Worm (Caenorhabditis elegans) whole organism, L1 larva: ENCODE data around the gene T28A8.5.

Source experiments
- C04F5.9 ChIP-seq: sonication (generic microtip); optimal IDR thresholded peaks from 2 replicates; lab custom pipeline; 2016; ENCODE audit warnings: missing genetic modification characterization, missing compliant biosample characterization
- C16A3.4 ChIP-seq: fragments of 150-350 bp; optimal IDR thresholded peaks from 2 replicates; lab custom pipeline; 2014; ENCODE audit warnings: missing biosample characterization, missing genetic modification characterization
- alr-1 ChIP-seq: fragments of 200-800 bp; sonication (Bioruptor generic); optimal IDR thresholded peaks from 2 replicates; lab custom pipeline; 2018; ENCODE audit warnings: borderline replicate concordance, mild to moderate bottlenecking, missing genetic modification characterization, missing compliant biosample characterization
- aly-2 ChIP-seq: fragments of 150-350 bp; optimal IDR thresholded peaks from 2 replicates; lab custom pipeline; 2014; ENCODE audit warnings: missing biosample characterization, missing genetic modification characterization
- ama-1 ChIP-seq: fragments of 150-350 bp; optimal IDR thresholded peaks from 2 replicates; lab custom pipeline; 2014
- blmp-1 ChIP-seq: fragments of 150-350 bp; optimal IDR thresholded peaks from 2 replicates; lab custom pipeline; 2014; ENCODE audit warnings: missing biosample characterization, missing genetic modification characterization
- ceh-82 ChIP-seq, 3 experiments: fragments of 150-350 bp in 1 of 3; sonication (generic microtip) in 2 of 3; optimal IDR thresholded peaks; 2 replicates each; lab custom pipeline; 2014 to 2017; ENCODE audit warnings: missing biosample characterization in 3 of 3, missing genetic modification characterization in 3 of 3
- dpl-1 ChIP-seq, 3 experiments: fragments of 150-350 bp in 2 of 3; sonication (generic microtip) in 1 of 3; optimal IDR thresholded peaks; 2 replicates each; lab custom pipeline; 2014 to 2017; ENCODE audit warnings: missing biosample characterization in 3 of 3, missing genetic modification characterization in 3 of 3, missing genetic modification reagents in 3 of 3
- efl-1 ChIP-seq, 4 experiments: fragments of 150-350 bp; optimal IDR thresholded peaks in 3 of 4; peaks in 1 of 4; 1 replicate in 1 of 4; 2 replicates in 3 of 4; lab custom pipeline; 2014; ENCODE audit warnings: missing biosample characterization in 2 of 4, missing genetic modification characterization in 2 of 4, missing genetic modification reagents in 2 of 4
- efl-3 ChIP-seq: fragments of 200-800 bp; sonication (Bioruptor generic); optimal IDR thresholded peaks from 2 replicates; lab custom pipeline; 2018; ENCODE audit warnings: mild to moderate bottlenecking, missing genetic modification characterization, missing compliant biosample characterization
- egl-13 ChIP-seq: sonication (generic microtip); optimal IDR thresholded peaks from 2 replicates; lab custom pipeline; 2016; ENCODE audit warnings: missing genotype, missing genetic modification reagents, missing genetic modification characterization, missing compliant biosample characterization
- egl-27 ChIP-seq, 2 experiments: fragments of 150-350 bp in 1 of 2; sonication (generic microtip); optimal IDR thresholded peaks; 3 replicates each; lab custom pipeline; 2017 to 2018; ENCODE audit warnings: missing biosample characterization in 2 of 2, missing genetic modification characterization in 2 of 2, missing genetic modification reagents in 2 of 2
- elt-2 ChIP-seq: sonication (generic microtip); optimal IDR thresholded peaks from 2 replicates; lab custom pipeline; 2016; ENCODE audit warnings: missing genetic modification characterization, mild to moderate bottlenecking, inconsistent platforms, missing compliant biosample characterization, missing genetic modification reagents
- elt-3 ChIP-seq, 6 experiments: fragments of 150-350 bp in 1 of 6; sonication (generic microtip); optimal IDR thresholded peaks; 2 replicates each; lab custom pipeline; 2017 to 2018; ENCODE audit warnings: missing biosample characterization in 6 of 6, missing genetic modification characterization in 6 of 6, inconsistent platforms in 1 of 6
- ets-5 ChIP-seq: fragments of 200-800 bp; sonication (Bioruptor generic); IDR thresholded peaks from 2 replicates; pipeline ENCODE4 v1.3.6; 2022; ENCODE audit warnings: missing genetic modification characterization, missing compliant biosample characterization
- fkh-10 ChIP-seq: sonication (generic microtip); optimal IDR thresholded peaks from 2 replicates; lab custom pipeline; 2017; ENCODE audit warnings: missing biosample characterization, missing genetic modification reagents, missing genetic modification characterization
- fkh-4 ChIP-seq: sonication (generic microtip); optimal IDR thresholded peaks from 2 replicates; lab custom pipeline; 2016; ENCODE audit warnings: missing compliant biosample characterization, missing genetic modification characterization, borderline replicate concordance
- fos-1 ChIP-seq: fragments of 150-350 bp; optimal IDR thresholded peaks from 2 replicates; lab custom pipeline; 2014; ENCODE audit warnings: missing biosample characterization, missing genetic modification characterization
- hlh-17 ChIP-seq: fragments of 200-800 bp; sonication (Bioruptor generic); optimal IDR thresholded peaks from 2 replicates; lab custom pipeline; 2018; ENCODE audit warnings: missing genetic modification characterization, mild to moderate bottlenecking, missing compliant biosample characterization, moderate library complexity, borderline replicate concordance
- hlh-4 ChIP-seq: sonication (generic microtip); optimal IDR thresholded peaks from 2 replicates; lab custom pipeline; 2016; ENCODE audit warnings: mild to moderate bottlenecking, missing genetic modification characterization, missing compliant biosample characterization
- irx-1 ChIP-seq: sonication (generic microtip); optimal IDR thresholded peaks from 2 replicates; lab custom pipeline; 2016; ENCODE audit warnings: missing genetic modification characterization, missing compliant biosample characterization
- jun-1 ChIP-seq: fragments of 150-350 bp; optimal IDR thresholded peaks from 2 replicates; lab custom pipeline; 2014; ENCODE audit warnings: missing biosample characterization, missing genetic modification reagents, missing genetic modification characterization
- lin-13 ChIP-seq: fragments of 150-350 bp; optimal IDR thresholded peaks from 2 replicates; lab custom pipeline; 2014; ENCODE audit warnings: missing biosample characterization, missing genetic modification reagents, missing genetic modification characterization
- lin-14 ChIP-seq: fragments of 200-800 bp; sonication (Bioruptor generic); optimal IDR thresholded peaks from 2 replicates; lab custom pipeline; 2018; ENCODE audit warnings: mild to moderate bottlenecking, missing genetic modification characterization, moderate library complexity, missing compliant biosample characterization
- lin-15B ChIP-seq: fragments of 150-350 bp; sonication (generic microtip); optimal IDR thresholded peaks from 3 replicates; lab custom pipeline; 2014; ENCODE audit warnings: missing biosample characterization, missing genetic modification characterization
- lin-35 ChIP-seq, 2 experiments: fragments of 150-350 bp; optimal IDR thresholded peaks; 2 replicates each; lab custom pipeline; 2014; ENCODE audit warnings: missing biosample characterization in 2 of 2, missing genetic modification characterization in 2 of 2, missing genetic modification reagents in 2 of 2
- lir-3 ChIP-seq: sonication (generic microtip); optimal IDR thresholded peaks from 2 replicates; lab custom pipeline; 2016; ENCODE audit warnings: mild to moderate bottlenecking, missing genetic modification characterization, moderate library complexity, missing compliant biosample characterization; ENCODE audit not compliant: poor library complexity
- lsy-2 ChIP-seq, 2 experiments: fragments of 150-350 bp; optimal IDR thresholded peaks; 2 replicates each; lab custom pipeline; 2014; ENCODE audit warnings: missing biosample characterization in 2 of 2, missing genetic modification characterization in 2 of 2
- mdl-1 ChIP-seq, 2 experiments: fragments of 150-350 bp; optimal IDR thresholded peaks; 2 replicates each; lab custom pipeline; 2014 to 2017; ENCODE audit warnings: missing biosample characterization in 2 of 2, missing genetic modification characterization in 2 of 2, inconsistent platforms in 1 of 2
- mef-2 ChIP-seq: fragments of 150-350 bp; optimal IDR thresholded peaks from 2 replicates; lab custom pipeline; 2014; ENCODE audit warnings: missing biosample characterization, missing genetic modification characterization
- nhr-11 ChIP-seq: fragments of 150-350 bp; optimal IDR thresholded peaks from 2 replicates; lab custom pipeline; 2014; ENCODE audit warnings: missing biosample characterization, missing genetic modification characterization
- nhr-12 ChIP-seq: sonication (generic microtip); optimal IDR thresholded peaks from 2 replicates; lab custom pipeline; 2017; ENCODE audit warnings: missing biosample characterization, missing genetic modification characterization
- nhr-20 ChIP-seq: sonication (generic microtip); optimal IDR thresholded peaks from 2 replicates; lab custom pipeline; 2016; ENCODE audit warnings: mild to moderate bottlenecking, missing genetic modification characterization, missing compliant biosample characterization
- nhr-28 ChIP-seq: fragments of 150-350 bp; optimal IDR thresholded peaks from 2 replicates; lab custom pipeline; 2014; ENCODE audit warnings: missing biosample characterization, missing genetic modification characterization
- nhr-76 ChIP-seq: sonication (generic microtip); optimal IDR thresholded peaks from 2 replicates; lab custom pipeline; 2017; ENCODE audit warnings: missing biosample characterization, missing genetic modification characterization
- nhr-77 ChIP-seq: fragments of 150-350 bp; optimal IDR thresholded peaks from 2 replicates; lab custom pipeline; 2014; ENCODE audit warnings: missing biosample characterization, missing genetic modification characterization
- nhr-84 ChIP-seq: sonication (generic microtip); optimal IDR thresholded peaks from 2 replicates; lab custom pipeline; 2017; ENCODE audit warnings: missing biosample characterization, missing genetic modification characterization
- nhr-90 ChIP-seq: sonication (generic microtip); optimal IDR thresholded peaks from 2 replicates; lab custom pipeline; 2016; ENCODE audit warnings: mild to moderate bottlenecking, missing genetic modification characterization, missing compliant biosample characterization; ENCODE audit not compliant: poor library complexity
- pag-3 ChIP-seq: sonication (generic microtip); optimal IDR thresholded peaks from 2 replicates; lab custom pipeline; 2017; ENCODE audit warnings: missing genetic modification characterization, mild to moderate bottlenecking, missing compliant biosample characterization, antibody characterized with exemption, borderline replicate concordance; ENCODE audit not compliant: insufficient read depth
- pqm-1 ChIP-seq: sonication (generic microtip); optimal IDR thresholded peaks from 3 replicates; lab custom pipeline; 2017; ENCODE audit warnings: missing biosample characterization, missing genetic modification characterization
- rnt-1 ChIP-seq: sonication (generic microtip); optimal IDR thresholded peaks from 2 replicates; lab custom pipeline; 2016; ENCODE audit warnings: mild to moderate bottlenecking, missing genetic modification characterization, moderate library complexity, missing compliant biosample characterization
- skn-1 ChIP-seq: fragments of 150-350 bp; optimal IDR thresholded peaks from 2 replicates; lab custom pipeline; 2014; ENCODE audit warnings: missing biosample characterization, missing genetic modification characterization
- snpc-4 ChIP-seq: fragments of 150-350 bp; optimal IDR thresholded peaks from 2 replicates; lab custom pipeline; 2014; ENCODE audit warnings: missing biosample characterization, missing genetic modification characterization
- snu-23 ChIP-seq: sonication (generic microtip); optimal IDR thresholded peaks from 2 replicates; lab custom pipeline; 2016; ENCODE audit warnings: missing genetic modification characterization, missing compliant biosample characterization
- sptf-1 ChIP-seq: fragments of 150-350 bp; optimal IDR thresholded peaks from 2 replicates; lab custom pipeline; 2014; ENCODE audit warnings: missing biosample characterization, missing genetic modification characterization
- swsn-7 ChIP-seq: sonication (generic microtip); optimal IDR thresholded peaks from 2 replicates; lab custom pipeline; 2016; ENCODE audit warnings: missing genetic modification characterization, missing compliant biosample characterization
- tbx-2 ChIP-seq: sonication (generic microtip); optimal IDR thresholded peaks from 2 replicates; lab custom pipeline; 2016; ENCODE audit warnings: missing genetic modification characterization, missing compliant biosample characterization
- unc-130 ChIP-seq: fragments of 150-350 bp; optimal IDR thresholded peaks from 2 replicates; lab custom pipeline; 2017; ENCODE audit warnings: missing biosample characterization, missing genetic modification characterization, inconsistent platforms
- unc-30 ChIP-seq: sonication (generic microtip); optimal IDR thresholded peaks from 2 replicates; lab custom pipeline; 2017; ENCODE audit warnings: missing biosample characterization, missing genetic modification characterization
- unc-62 ChIP-seq: fragments of 150-350 bp; optimal IDR thresholded peaks from 2 replicates; lab custom pipeline; 2014; ENCODE audit warnings: missing biosample characterization, missing genetic modification reagents, missing genetic modification characterization
- xbp-1 ChIP-seq: sonication (generic microtip); optimal IDR thresholded peaks from 2 replicates; lab custom pipeline; 2016; ENCODE audit warnings: missing genetic modification characterization, missing compliant biosample characterization
- zip-4 ChIP-seq: fragments of 200-800 bp; sonication (Bioruptor generic); optimal IDR thresholded peaks from 2 replicates; lab custom pipeline; 2018; ENCODE audit warnings: mild to moderate bottlenecking, missing genetic modification characterization, moderate library complexity, missing compliant biosample characterization
- ztf-4 ChIP-seq: fragments of 150-350 bp; optimal IDR thresholded peaks from 2 replicates; lab custom pipeline; 2014; ENCODE audit warnings: missing biosample characterization, missing genetic modification characterization

Gene T28A8.5

ce11 chrIII:13544593-13544992 is 43.2 kb downstream of the T28A8.5 start:
- TF ChIP-seq mdl-1 (tag; optimal IDR thresholded peaks at IDR 0.05; lab: Kevin White, UChicago), result peak in 1 of 2 experiments; percentile 41
- peak; percentile 26 for TF ChIP-seq pqm-1 (tag; lab: Kevin White, UChicago)
- TF ChIP-seq nhr-20 (tag; lab: Kevin White, UChicago), result peak; percentile 20
- TF ChIP-seq nhr-90 (tag; lab: Kevin White, UChicago), result no peak
- peak; percentile 67 to 92 (median 87) for TF ChIP-seq elt-3 (tag; optimal IDR thresholded peaks at IDR 0.05; lab: Kevin White, UChicago)
- TF ChIP-seq lin-14 (GFP tag; lab: Kevin White, UChicago), result peak; percentile 45
- no peak for TF ChIP-seq nhr-76 (tag; lab: Kevin White, UChicago)
- TF ChIP-seq elt-2 (tag; lab: Kevin White, UChicago), result peak; percentile 59
- no peak for TF ChIP-seq alr-1 (tag; lab: Kevin White, UChicago)
- no peak for TF ChIP-seq egl-13
- TF ChIP-seq nhr-28 (tag; lab: Kevin White, UChicago), result no peak
- TF ChIP-seq fkh-4, result no peak
- no peak for TF ChIP-seq egl-27 (tag; optimal IDR thresholded peaks at IDR 0.05; lab: Kevin White, UChicago)
- no peak for TF ChIP-seq efl-3 (GFP tag; lab: Kevin White, UChicago)
- no peak for TF ChIP-seq C04F5.9 (tag; lab: Kevin White, UChicago)
- no peak for TF ChIP-seq lin-13
- TF ChIP-seq rnt-1 (tag; lab: Kevin White, UChicago), result no peak
- TF ChIP-seq irx-1, result no peak
- TF ChIP-seq lir-3 (tag; lab: Kevin White, UChicago), result no peak
- TF ChIP-seq snpc-4 (tag; lab: Kevin White, UChicago), result no peak
- no peak for TF ChIP-seq ztf-4 (tag; lab: Kevin White, UChicago)
- TF ChIP-seq hlh-17 (GFP tag; lab: Kevin White, UChicago), result no peak
- no peak for TF ChIP-seq zip-4 (GFP tag; lab: Kevin White, UChicago)
- TF ChIP-seq nhr-84 (tag; lab: Kevin White, UChicago), result no peak
- peak; percentile 39 for TF ChIP-seq snu-23 (GFP tag; lab: Kevin White, UChicago)
- TF ChIP-seq hlh-4 (tag; lab: Kevin White, UChicago), result no peak
- no peak for TF ChIP-seq aly-2 (tag; lab: Kevin White, UChicago)
- TF ChIP-seq ets-5, result no peak
- no peak for TF ChIP-seq dpl-1 (GFP tag; optimal IDR thresholded peaks at IDR 0.05; lab: Kevin White, UChicago)
- no peak for TF ChIP-seq unc-62 (GFP tag; lab: Kevin White, UChicago)
- TF ChIP-seq mef-2, result no peak
- TF ChIP-seq sptf-1, result no peak
- TF ChIP-seq fkh-10, result no peak
- no peak for TF ChIP-seq unc-30
- peak; percentile 46 for TF ChIP-seq blmp-1 (tag; lab: Kevin White, UChicago)
- TF ChIP-seq nhr-12 (tag; lab: Kevin White, UChicago), result no peak
- no peak for TF ChIP-seq xbp-1
- TF ChIP-seq skn-1 (tag; lab: Kevin White, UChicago), result no peak
- no peak for TF ChIP-seq ceh-82 (tag; optimal IDR thresholded peaks at IDR 0.05; lab: Kevin White, UChicago)
- peak in 1 of 2 experiments; percentile 36 for TF ChIP-seq lin-35 (GFP tag; optimal IDR thresholded peaks at IDR 0.05; lab: Kevin White, UChicago)
- no peak for TF ChIP-seq fos-1 (tag; lab: Kevin White, UChicago)
- TF ChIP-seq swsn-7 (tag; lab: Kevin White, UChicago), result no peak
- TF ChIP-seq nhr-77 (tag; lab: Kevin White, UChicago), result no peak
- no peak for TF ChIP-seq nhr-11
- no peak for TF ChIP-seq C16A3.4 (tag; lab: Kevin White, UChicago)
- no peak for TF ChIP-seq unc-130 (tag; lab: Kevin White, UChicago)
- no peak for TF ChIP-seq ama-1
- no peak for TF ChIP-seq lin-15B (tag; lab: Kevin White, UChicago)
- no peak for TF ChIP-seq tbx-2 (tag; lab: Kevin White, UChicago)
- TF ChIP-seq lsy-2 (tag; optimal IDR thresholded peaks at IDR 0.05; lab: Kevin White, UChicago), result no peak
- no peak for TF ChIP-seq efl-1 (optimal IDR thresholded peaks at IDR 0.05; lab: Kevin White, UChicago)
- TF ChIP-seq efl-1 (GFP tag; optimal IDR thresholded peaks at IDR 0.05 in 1 of 2; lab: Kevin White, UChicago), result peak in 1 of 2 experiments; percentile 92
- TF ChIP-seq pag-3 (tag; lab: Kevin White, UChicago), result no peak
- TF ChIP-seq jun-1 (tag; lab: Kevin White, UChicago), result no peak
